Worm (Caenorhabditis elegans) whole organism, L3 larva: ENCODE data around the gene F09G2.2.

ENCODE experiments used
- R02D3.7 ChIP-seq: fragments of 150-350 bp; optimal IDR thresholded peaks from 2 replicates; lab custom pipeline; 2014; ENCODE audit warnings: missing biosample characterization, missing genetic modification characterization
- ZK546.5 ChIP-seq: sonication (generic microtip); optimal IDR thresholded peaks from 2 replicates; lab custom pipeline; 2017; ENCODE audit warnings: missing biosample characterization, missing genetic modification characterization
- aly-2 ChIP-seq: fragments of 150-350 bp; optimal IDR thresholded peaks from 2 replicates; lab custom pipeline; 2014; ENCODE audit warnings: missing biosample characterization, missing genetic modification characterization
- ceh-28 ChIP-seq: fragments of 150-350 bp; optimal IDR thresholded peaks from 2 replicates; lab custom pipeline; 2014; ENCODE audit warnings: missing biosample characterization, missing genetic modification reagents, missing genetic modification characterization
- ceh-82 ChIP-seq: fragments of 150-350 bp; optimal IDR thresholded peaks from 2 replicates; lab custom pipeline; 2014; ENCODE audit warnings: missing biosample characterization, missing genetic modification characterization
- ceh-9 ChIP-seq: sonication (generic microtip); optimal IDR thresholded peaks from 2 replicates; lab custom pipeline; 2018; ENCODE audit warnings: missing biosample characterization, missing genetic modification characterization
- daf-12 ChIP-seq: fragments of 150-350 bp; optimal IDR thresholded peaks from 2 replicates; lab custom pipeline; 2014; ENCODE audit warnings: missing biosample characterization, missing genetic modification reagents, missing genetic modification characterization
- egl-27 ChIP-seq: sonication (generic microtip); optimal IDR thresholded peaks from 4 replicates; lab custom pipeline; 2017; ENCODE audit warnings: missing biosample characterization, missing genetic modification reagents, missing genetic modification characterization
- egl-5 ChIP-seq: fragments of 150-350 bp; optimal IDR thresholded peaks from 2 replicates; lab custom pipeline; 2017; ENCODE audit warnings: missing biosample characterization, missing genetic modification reagents, missing genetic modification characterization, inconsistent platforms
- elt-1 ChIP-seq: fragments of 150-350 bp; optimal IDR thresholded peaks from 2 replicates; lab custom pipeline; 2014; ENCODE audit warnings: missing biosample characterization, missing genetic modification characterization
- elt-2 ChIP-seq: sonication (generic microtip); optimal IDR thresholded peaks from 2 replicates; lab custom pipeline; 2016; ENCODE audit warnings: missing genetic modification reagents, mild to moderate bottlenecking, missing genetic modification characterization, missing compliant biosample characterization
- eor-1 ChIP-seq, 2 experiments: fragments of 150-350 bp; optimal IDR thresholded peaks; 2 replicates each; lab custom pipeline; 2014 to 2018; ENCODE audit warnings: missing biosample characterization in 2 of 2, missing genetic modification characterization in 2 of 2
- fkh-2 ChIP-seq: fragments of 150-350 bp; optimal IDR thresholded peaks from 2 replicates; lab custom pipeline; 2014; ENCODE audit warnings: missing biosample characterization, missing genetic modification reagents, missing genetic modification characterization
- jun-1 ChIP-seq: fragments of 150-350 bp; optimal IDR thresholded peaks from 2 replicates; lab custom pipeline; 2014; ENCODE audit warnings: missing biosample characterization, missing genetic modification reagents, missing genetic modification characterization
- lin-15B ChIP-seq: fragments of 150-350 bp; optimal IDR thresholded peaks from 2 replicates; lab custom pipeline; 2014; ENCODE audit warnings: missing biosample characterization, missing genetic modification characterization
- lin-39 ChIP-seq: fragments of 150-350 bp; optimal IDR thresholded peaks from 2 replicates; lab custom pipeline; 2018; ENCODE audit warnings: missing biosample characterization, missing genetic modification reagents, missing genetic modification characterization
- lsy-12 ChIP-seq: sonication (generic microtip); optimal IDR thresholded peaks from 2 replicates; lab custom pipeline; 2016; ENCODE audit warnings: mild to moderate bottlenecking, missing genetic modification characterization, missing compliant biosample characterization
- mdl-1 ChIP-seq: fragments of 150-350 bp; optimal IDR thresholded peaks from 2 replicates; lab custom pipeline; 2014; ENCODE audit warnings: missing biosample characterization, missing genetic modification characterization
- nfya-1 ChIP-seq: sonication (generic microtip); optimal IDR thresholded peaks from 2 replicates; lab custom pipeline; 2017; ENCODE audit warnings: missing genetic modification characterization, mild to moderate bottlenecking, missing compliant biosample characterization, antibody characterized with exemption, moderate library complexity; ENCODE audit not compliant: insufficient read depth
- nhr-11 ChIP-seq: fragments of 150-350 bp; optimal IDR thresholded peaks from 2 replicates; lab custom pipeline; 2014; ENCODE audit warnings: missing biosample characterization, missing genetic modification characterization
- nhr-12 ChIP-seq: fragments of 150-350 bp; optimal IDR thresholded peaks from 2 replicates; lab custom pipeline; 2014; ENCODE audit warnings: missing biosample characterization, missing genetic modification characterization
- nhr-23 ChIP-seq: fragments of 150-350 bp; optimal IDR thresholded peaks from 2 replicates; lab custom pipeline; 2014; ENCODE audit warnings: missing biosample characterization, missing genetic modification reagents, missing genetic modification characterization
- nhr-237 ChIP-seq: fragments of 150-350 bp; optimal IDR thresholded peaks from 2 replicates; lab custom pipeline; 2014; ENCODE audit warnings: missing biosample characterization, missing genetic modification characterization
- nhr-28 ChIP-seq: fragments of 150-350 bp; optimal IDR thresholded peaks from 2 replicates; lab custom pipeline; 2014; ENCODE audit warnings: missing biosample characterization, missing genetic modification characterization
- nhr-43 ChIP-seq: sonication (generic microtip); optimal IDR thresholded peaks from 2 replicates; lab custom pipeline; 2016; ENCODE audit warnings: mild to moderate bottlenecking, missing genetic modification characterization, missing compliant biosample characterization; ENCODE audit not compliant: poor library complexity, severe bottlenecking
- nhr-67 ChIP-seq: fragments of 150-350 bp; optimal IDR thresholded peaks from 2 replicates; lab custom pipeline; 2014; ENCODE audit warnings: missing biosample characterization, missing genetic modification characterization
- pqm-1 ChIP-seq: fragments of 150-350 bp; optimal IDR thresholded peaks from 2 replicates; lab custom pipeline; 2017; ENCODE audit warnings: missing biosample characterization, missing genetic modification characterization, inconsistent platforms
- sea-2 ChIP-seq: fragments of 150-350 bp; sonication (generic microtip); optimal IDR thresholded peaks from 4 replicates; lab custom pipeline; 2014; ENCODE audit warnings: missing biosample characterization, missing genetic modification reagents, missing genetic modification characterization
- skn-1 ChIP-seq: fragments of 150-350 bp; optimal IDR thresholded peaks from 2 replicates; lab custom pipeline; 2014; ENCODE audit warnings: missing biosample characterization, missing genetic modification characterization
- snpc-4 ChIP-seq: fragments of 150-350 bp; optimal IDR thresholded peaks from 2 replicates; lab custom pipeline; 2014; ENCODE audit warnings: missing biosample characterization, missing genetic modification characterization
- tbx-2 ChIP-seq: sonication (generic microtip); optimal IDR thresholded peaks from 2 replicates; lab custom pipeline; 2016; ENCODE audit warnings: mild to moderate bottlenecking, missing genetic modification characterization, missing compliant biosample characterization
- unc-39 ChIP-seq: sonication (generic microtip); optimal IDR thresholded peaks from 4 replicates; lab custom pipeline; 2017; ENCODE audit warnings: missing biosample characterization, missing genetic modification characterization
- zag-1 ChIP-seq: fragments of 150-350 bp; optimal IDR thresholded peaks from 2 replicates; lab custom pipeline; 2014; ENCODE audit warnings: missing biosample characterization, missing genetic modification characterization
- ztf-11 ChIP-seq: fragments of 150-350 bp; optimal IDR thresholded peaks from 2 replicates; lab custom pipeline; 2014; ENCODE audit warnings: missing biosample characterization, missing genetic modification characterization
- ztf-4 ChIP-seq: fragments of 150-350 bp; optimal IDR thresholded peaks from 2 replicates; lab custom pipeline; 2014; ENCODE audit warnings: missing biosample characterization, missing genetic modification characterization

F09G2.2 gene

DNA sequence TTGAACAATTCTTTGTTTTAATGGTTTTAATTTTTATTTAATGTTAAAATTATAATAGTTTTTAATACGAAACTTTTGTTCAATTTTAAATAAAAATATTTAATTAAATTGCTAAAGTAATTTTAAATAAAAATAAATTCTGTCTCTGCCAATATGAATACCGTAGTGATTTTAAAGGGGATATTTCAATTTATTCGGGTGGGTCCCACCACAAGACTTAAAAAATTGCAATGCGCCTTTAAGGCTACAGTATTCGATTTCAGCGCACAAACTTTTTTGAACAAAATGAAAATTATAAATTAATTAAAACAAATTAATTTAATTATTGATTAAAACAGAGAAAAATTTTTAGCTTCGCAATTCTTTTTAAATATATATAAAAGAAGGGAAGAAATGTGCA, 2.4 kb downstream of the F09G2.2 start:
- TF ChIP-seq egl-5: no peak
- TF ChIP-seq daf-12 (tag; lab: Kevin White, UChicago): no peak
- no peak for TF ChIP-seq nhr-28 (tag; lab: Kevin White, UChicago)
- TF ChIP-seq nhr-11: no peak
- TF ChIP-seq lin-39 (tag; lab: Kevin White, UChicago): no peak
- no peak for TF ChIP-seq fkh-2 (tag; lab: Kevin White, UChicago)
- no peak for TF ChIP-seq eor-1 (tag; optimal IDR thresholded peaks at IDR 0.05; lab: Kevin White, UChicago)
- no peak for TF ChIP-seq lsy-12 (tag; lab: Kevin White, UChicago)
- no peak for TF ChIP-seq ztf-11
- no peak for TF ChIP-seq nhr-23 (tag; lab: Kevin White, UChicago)
- TF ChIP-seq skn-1: no peak
- no peak for TF ChIP-seq ceh-28 (tag; lab: Kevin White, UChicago)

- TF ChIP-seq nhr-28 (tag; lab: Kevin White, UChicago): no peak
- TF ChIP-seq nhr-43 (tag; lab: Kevin White, UChicago): no peak
Measured at ce11 chrV:7199932-7200331, 3.2 kb downstream of the F09G2.2 start, which contains the start of gene F09G2.1. F09G2.1 (plus strand) TSS chrV:7200232.

ce11 chrV:7201353-7201752, 4.6 kb downstream of the F09G2.2 start:
- TF ChIP-seq lin-15B (tag; lab: Kevin White, UChicago): no peak
- no peak for TF ChIP-seq daf-12 (tag; lab: Kevin White, UChicago)
- TF ChIP-seq nhr-67 (tag; lab: Kevin White, UChicago): no peak
- TF ChIP-seq unc-39: no peak
- no peak for TF ChIP-seq nhr-23 (tag; lab: Kevin White, UChicago)
- no peak for TF ChIP-seq eor-1 (tag; optimal IDR thresholded peaks at IDR 0.05; lab: Kevin White, UChicago)
- TF ChIP-seq ztf-11: no peak
- no peak for TF ChIP-seq egl-27 (tag; lab: Kevin White, UChicago)
- TF ChIP-seq nhr-28 (tag; lab: Kevin White, UChicago): no peak
- no peak for TF ChIP-seq ceh-82 (tag; lab: Kevin White, UChicago)
- no peak for TF ChIP-seq sea-2 (GFP tag; lab: Kevin White, UChicago)
- no peak for TF ChIP-seq aly-2 (tag; lab: Kevin White, UChicago)
- TF ChIP-seq ZK546.5 (tag; lab: Kevin White, UChicago): no peak
- no peak for TF ChIP-seq skn-1
- no peak for TF ChIP-seq nhr-11
- TF ChIP-seq lin-39 (tag; lab: Kevin White, UChicago): no peak
- TF ChIP-seq nhr-43 (tag; lab: Kevin White, UChicago): no peak

- no peak for TF ChIP-seq jun-1 (tag; lab: Kevin White, UChicago)
- no peak for TF ChIP-seq lin-39 (tag; lab: Kevin White, UChicago)
- no peak for TF ChIP-seq unc-39
- TF ChIP-seq tbx-2 (tag; lab: Kevin White, UChicago): no peak
- TF ChIP-seq ZK546.5 (tag; lab: Kevin White, UChicago): no peak
- TF ChIP-seq mdl-1 (tag; lab: Kevin White, UChicago): no peak
- TF ChIP-seq nfya-1 (tag; lab: Kevin White, UChicago): no peak
- no peak for TF ChIP-seq nhr-12 (tag; lab: Kevin White, UChicago)
- TF ChIP-seq ztf-11: no peak
- no peak for TF ChIP-seq R02D3.7 (tag; lab: Kevin White, UChicago)
- no peak for TF ChIP-seq elt-1
- TF ChIP-seq nhr-237 (tag; lab: Kevin White, UChicago): no peak
- TF ChIP-seq nhr-23 (tag; lab: Kevin White, UChicago): no peak
- no peak for TF ChIP-seq daf-12 (tag; lab: Kevin White, UChicago)
- TF ChIP-seq zag-1 (tag; lab: Kevin White, UChicago): no peak
- TF ChIP-seq, all 47 proteins: peak for 0
Measured at ce11 chrV:7209001-7209400, 12.3 kb downstream of the F09G2.2 start.

- no peak for TF ChIP-seq lin-39 (tag; lab: Kevin White, UChicago)
- TF ChIP-seq mdl-1 (tag; lab: Kevin White, UChicago): no peak
- TF ChIP-seq nhr-11: no peak
- no peak for TF ChIP-seq nhr-28 (tag; lab: Kevin White, UChicago)
- no peak for TF ChIP-seq pqm-1 (tag; lab: Kevin White, UChicago)
- TF ChIP-seq fkh-2 (tag; lab: Kevin White, UChicago): no peak
- TF ChIP-seq nhr-43 (tag; lab: Kevin White, UChicago): no peak
- no peak for TF ChIP-seq snpc-4 (tag; lab: Kevin White, UChicago)
- no peak for TF ChIP-seq skn-1
- TF ChIP-seq ceh-9 (tag; lab: Kevin White, UChicago): no peak
- no peak for TF ChIP-seq nhr-237 (tag; lab: Kevin White, UChicago)
- no peak for TF ChIP-seq ceh-82 (tag; lab: Kevin White, UChicago)
- TF ChIP-seq nhr-12 (tag; lab: Kevin White, UChicago): no peak
- TF ChIP-seq ztf-4 (tag; lab: Kevin White, UChicago): no peak
- TF ChIP-seq nhr-67 (tag; lab: Kevin White, UChicago): no peak
- no peak for TF ChIP-seq elt-2
- TF ChIP-seq ceh-28 (tag; lab: Kevin White, UChicago): no peak
Measured at ce11 chrV:7214802-7215201, 18.1 kb downstream of the F09G2.2 start, which contains the start of gene soap-1. soap-1 (minus strand) TSS chrV:7214902.
